Fruit fly (Drosophila melanogaster): Measurements from ENCODE around the gene bsk.

Gene bsk

DNA sequence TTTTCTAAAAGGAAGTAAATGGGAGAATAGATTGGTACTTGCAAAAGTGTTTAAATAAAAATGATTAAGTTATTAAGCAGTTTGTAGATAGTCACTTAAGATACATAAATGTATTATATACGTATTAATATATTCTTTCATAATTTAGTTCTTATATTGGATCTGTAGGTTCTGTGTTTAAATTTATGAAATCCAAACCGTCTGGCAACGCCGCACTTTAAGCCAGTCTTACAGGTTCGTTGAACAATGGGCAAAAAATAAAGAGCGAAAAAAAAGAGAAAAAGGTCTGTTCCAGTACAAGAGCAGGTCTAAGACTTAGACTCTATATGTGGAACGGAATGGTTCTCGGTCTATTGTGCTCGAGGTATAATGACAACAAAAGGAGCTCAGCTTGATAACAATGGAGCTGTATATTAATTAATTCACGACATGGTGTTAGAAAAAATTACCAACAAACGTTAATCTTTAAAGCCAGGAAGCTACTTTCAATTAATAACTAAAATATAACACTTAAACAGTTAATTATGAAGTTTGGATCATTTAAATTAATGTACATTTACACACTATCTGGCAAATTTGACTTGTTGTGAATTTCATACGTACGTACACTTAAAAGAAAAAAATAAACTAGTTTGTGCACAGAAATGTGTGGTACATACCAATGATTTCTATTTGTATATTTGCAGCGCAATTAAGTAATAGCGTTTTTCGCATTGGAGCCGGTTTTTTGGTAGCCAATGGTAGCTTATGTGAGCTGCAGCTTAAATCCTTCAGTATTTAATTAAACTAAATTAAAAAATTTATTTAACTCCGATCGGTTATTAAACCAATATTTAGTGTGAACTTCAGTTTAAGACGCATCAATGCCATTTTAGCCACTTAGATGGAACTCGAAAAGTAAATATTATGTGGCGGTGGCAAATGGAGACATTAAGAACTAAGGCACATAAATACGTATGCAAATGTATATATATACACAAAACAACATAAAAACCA, 41.2 kb downstream of the bsk start, which contains the start of gene CG5731:
TSS of gene CG5731 (minus strand) at position 946 of the 996 bp plus-strand sequence.
- TF ChIP-seq HLH106 (tag; optimal IDR thresholded peaks at IDR 0.05) (no peak), Jra (GFP tag; optimal IDR thresholded peaks at IDR 0.05) (no peak), Dif (GFP tag; optimal IDR thresholded peaks at IDR 0.05; ENCODE audit: partially characterized antibody) (no peak), foxo (GFP tag; optimal IDR thresholded peaks at IDR 0.05) (no peak), fru (GFP tag; optimal IDR thresholded peaks at IDR 0.05) (no peak), dsf (GFP tag; optimal IDR thresholded peaks at IDR 0.05; ENCODE audit: borderline replicate concordance) (no peak), CG32264 (GFP tag; optimal IDR thresholded peaks at IDR 0.05) (no peak), br (GFP tag; optimal IDR thresholded peaks at IDR 0.05) (no peak), Rel (GFP tag; optimal IDR thresholded peaks at IDR 0.05) (no peak), Rel (tag; optimal IDR thresholded peaks at IDR 0.05) (no peak), pan (optimal IDR thresholded peaks at IDR 0.05) (no peak), Hr78 (GFP tag; optimal IDR thresholded peaks at IDR 0.05) (no peak), CG9705 (GFP tag; optimal IDR thresholded peaks at IDR 0.05) (no peak), usp (GFP tag; optimal IDR thresholded peaks at IDR 0.05) (no peak), jim (GFP tag; optimal IDR thresholded peaks at IDR 0.05) (no peak), psq (GFP tag; optimal IDR thresholded peaks at IDR 0.05) (no peak)

DNA sequence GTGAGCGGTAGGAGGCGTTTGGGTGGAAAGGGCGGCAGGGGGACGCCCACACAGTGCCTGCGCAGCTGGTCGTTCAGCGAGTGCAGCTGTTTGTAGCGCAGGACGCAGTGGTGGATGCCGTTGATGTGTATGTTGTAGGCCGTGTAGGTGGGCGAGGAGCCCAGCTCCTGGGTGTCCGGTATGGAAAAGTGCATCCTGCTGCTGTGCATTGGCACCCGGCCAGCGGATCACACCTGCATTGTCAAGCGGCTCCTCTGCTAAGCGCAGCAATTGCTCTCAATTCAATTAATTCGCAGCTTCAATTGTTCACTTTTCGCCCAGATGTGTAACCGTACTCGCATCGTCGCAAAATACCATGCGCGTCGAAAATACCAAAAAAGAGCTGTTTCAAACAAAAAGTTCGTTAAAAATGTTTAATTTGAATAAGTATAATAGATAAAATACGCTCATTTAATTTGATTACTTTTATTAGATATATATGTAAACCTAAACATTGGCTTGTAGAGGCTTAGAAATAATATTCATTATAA, 43.6 kb downstream of the bsk start, which contains the start of gene Snx17:
TSS of gene Snx17 (minus strand) at position 329 of the 530 bp plus-strand sequence.
- TF ChIP-seq Mio (GFP tag; optimal IDR thresholded peaks at IDR 0.05): no peak
- no peak for TF ChIP-seq CG32264 (GFP tag; optimal IDR thresholded peaks at IDR 0.05)
- TF ChIP-seq GATAd (GFP tag; optimal IDR thresholded peaks at IDR 0.05): no peak
- no peak for TF ChIP-seq ey (GFP tag; optimal IDR thresholded peaks at IDR 0.05)

DNA sequence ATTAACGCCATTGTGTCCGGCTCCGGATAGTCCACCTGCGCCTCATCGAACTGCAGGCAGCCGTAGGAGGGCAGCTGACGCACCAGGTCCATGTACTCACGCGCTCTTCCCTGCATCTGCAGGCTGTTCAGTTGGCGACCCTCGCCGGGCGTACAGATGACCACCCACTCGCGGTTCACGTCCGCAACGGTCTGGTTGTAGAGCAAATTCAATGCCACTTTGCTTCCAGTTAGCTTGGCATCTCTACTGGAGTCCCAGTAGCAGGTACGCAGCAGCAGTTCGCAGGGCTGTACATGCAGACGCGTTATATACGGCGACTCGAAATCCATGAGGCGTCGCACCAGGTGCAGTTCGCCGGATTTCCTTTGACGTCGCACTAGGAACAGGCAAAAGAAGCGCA, 44.4 kb downstream of the bsk start:
- TF ChIP-seq sv (GFP tag; optimal IDR thresholded peaks at IDR 0.05) (no peak), Sp1 (GFP tag; optimal IDR thresholded peaks at IDR 0.05) (no peak), Hr78 (GFP tag; optimal IDR thresholded peaks at IDR 0.05) (no peak), CrebA (GFP tag; optimal IDR thresholded peaks at IDR 0.05; ENCODE audit: borderline replicate concordance) (no peak), lola (GFP tag; optimal IDR thresholded peaks at IDR 0.05) (no peak), sage (GFP tag; optimal IDR thresholded peaks at IDR 0.05) (no peak), ey (GFP tag; optimal IDR thresholded peaks at IDR 0.05) (no peak)

DNA sequence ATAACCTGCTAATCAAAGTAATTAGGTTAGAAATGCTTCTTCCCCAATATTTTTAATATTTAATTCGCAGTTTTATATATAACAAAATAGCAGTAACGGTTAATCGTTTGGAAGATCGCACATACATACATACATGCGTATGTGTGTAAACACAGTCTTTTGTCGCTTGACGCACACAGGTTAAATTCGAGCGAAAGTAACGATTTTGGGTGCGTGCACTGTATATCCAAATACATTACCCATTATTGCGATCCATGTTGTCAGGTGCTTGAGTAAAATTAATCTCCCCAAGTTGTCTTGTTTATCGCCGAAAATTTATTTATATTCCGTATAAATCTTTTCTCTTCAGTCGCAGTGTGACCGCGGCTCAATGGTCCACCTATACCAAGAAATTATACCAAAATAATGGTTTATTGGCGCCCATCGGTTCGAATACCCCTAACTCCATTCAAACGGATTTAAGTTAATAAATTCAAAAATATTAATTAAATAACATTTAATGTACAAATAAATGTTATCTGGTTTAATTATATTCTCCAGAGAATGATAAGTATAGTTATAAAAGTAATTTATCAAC, 46.3 kb downstream of the bsk start, which contains the start of gene CG34159:
TSS of gene CG34159 (minus strand) at position 385 of the 577 bp plus-strand sequence.
- TF ChIP-seq Sp1 (GFP tag; optimal IDR thresholded peaks at IDR 0.05): no peak
- no peak for TF ChIP-seq HLH106 (tag; optimal IDR thresholded peaks at IDR 0.05)
- TF ChIP-seq Hr83 (GFP tag; optimal IDR thresholded peaks at IDR 0.05; ENCODE audit: poor library complexity, severe bottlenecking): no peak
- no peak for TF ChIP-seq brk (GFP tag; optimal IDR thresholded peaks at IDR 0.05)
- TF ChIP-seq Dfd (GFP tag; optimal IDR thresholded peaks at IDR 0.05): no peak
- TF ChIP-seq dl (GFP tag; optimal IDR thresholded peaks at IDR 0.05; ENCODE audit: insufficient read depth in 1 of 2, partially characterized antibody in 2 of 2): no peak
- TF ChIP-seq GATAd (GFP tag; optimal IDR thresholded peaks at IDR 0.05): no peak
- no peak for TF ChIP-seq dmrt93B (GFP tag; optimal IDR thresholded peaks at IDR 0.05)
- no peak for TF ChIP-seq rgr (GFP tag; optimal IDR thresholded peaks at IDR 0.05)
- no peak for TF ChIP-seq Rel (GFP tag; optimal IDR thresholded peaks at IDR 0.05)
- no peak for TF ChIP-seq Rel (tag; optimal IDR thresholded peaks at IDR 0.05)
- no peak for TF ChIP-seq CG9705 (GFP tag; optimal IDR thresholded peaks at IDR 0.05)
- TF ChIP-seq br (GFP tag; optimal IDR thresholded peaks at IDR 0.05): no peak
- no peak for TF ChIP-seq psq (GFP tag; optimal IDR thresholded peaks at IDR 0.05)
- TF ChIP-seq Vsx2 (GFP tag; optimal IDR thresholded peaks at IDR 0.05; ENCODE audit: partially characterized antibody): no peak
- TF ChIP-seq CrebA (GFP tag; optimal IDR thresholded peaks at IDR 0.05; ENCODE audit: borderline replicate concordance): no peak
- TF ChIP-seq sage (GFP tag; optimal IDR thresholded peaks at IDR 0.05): no peak
- TF ChIP-seq Myc (optimal IDR thresholded peaks at IDR 0.05): no peak
- TF ChIP-seq ey (GFP tag; optimal IDR thresholded peaks at IDR 0.05): no peak
- TF ChIP-seq foxo (GFP tag; optimal IDR thresholded peaks at IDR 0.05): no peak
- no peak for TF ChIP-seq Dif (GFP tag; optimal IDR thresholded peaks at IDR 0.05; ENCODE audit: partially characterized antibody)
